Fruit fly (Drosophila melanogaster): ENCODE measurements around the gene BigH1.

Gene BigH1

DNA sequence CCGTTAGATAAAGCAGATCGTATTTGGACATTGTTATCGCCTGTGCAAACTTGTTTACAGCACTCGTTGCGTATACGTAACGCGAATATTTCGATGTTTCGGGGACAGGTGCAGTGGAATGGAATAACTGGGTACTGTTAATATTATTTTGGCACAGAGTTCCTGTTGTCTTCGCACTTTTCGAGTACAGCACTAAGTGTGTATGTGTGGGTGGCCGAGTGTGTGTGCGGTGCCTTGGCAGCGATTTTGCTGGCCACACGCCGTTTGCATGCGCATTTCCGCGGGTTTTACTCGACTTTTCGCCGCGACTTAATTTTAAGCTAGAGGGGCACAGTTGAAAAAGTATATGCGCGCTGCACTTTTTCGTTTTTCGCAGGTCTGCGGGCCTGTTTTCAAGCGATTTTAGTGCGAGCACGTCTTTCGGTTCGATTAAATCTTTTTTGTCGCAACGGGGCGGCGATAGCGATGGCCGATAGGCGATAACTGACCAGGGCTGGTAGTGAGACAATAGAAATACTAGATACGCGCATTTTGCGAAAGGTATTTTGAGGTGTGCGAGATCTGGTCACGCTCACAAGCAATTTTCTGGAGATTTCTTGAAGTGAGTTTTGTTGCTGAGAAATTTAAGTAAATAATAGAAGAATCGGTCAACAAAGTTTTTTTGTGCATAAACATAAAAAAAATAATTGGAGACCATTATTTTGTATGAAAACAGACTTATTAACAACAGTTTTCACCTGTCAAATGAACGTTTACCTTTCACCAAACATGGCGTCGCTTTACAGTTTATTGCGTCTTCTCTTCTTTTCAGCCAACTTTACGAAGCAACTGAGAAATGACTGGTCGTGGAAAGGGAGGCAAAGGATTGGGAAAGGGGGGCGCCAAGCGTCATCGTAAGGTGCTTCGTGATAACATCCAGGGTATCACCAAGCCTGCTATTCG lies 37.8 kb upstream of the BigH1 start, which contains the start of the genes put and His4r (continued):
- TF ChIP-seq Ets97D (GFP tag; optimal IDR thresholded peaks at IDR 0.05) (peak; percentile 82), CG12391 (tag; optimal IDR thresholded peaks at IDR 0.05) (peak; percentile 33), CG12299 (tag; optimal IDR thresholded peaks at IDR 0.05) (peak; percentile 36), amos (GFP tag; IDR thresholded peaks at IDR 0.05; ENCODE audit: partially characterized antibody) (peak; percentile 69), CG10274 (GFP tag; optimal IDR thresholded peaks at IDR 0.05) (no peak), CG4424 (GFP tag; optimal IDR thresholded peaks at IDR 0.05) (peak; percentile 11), ttk (GFP tag; IDR thresholded peaks at IDR 0.05) (no peak), usp (GFP tag; optimal IDR thresholded peaks at IDR 0.05) (no peak), sim (GFP tag; IDR thresholded peaks at IDR 0.05) (no peak), CG42726 (GFP tag; IDR thresholded peaks at IDR 0.05; ENCODE audit: partially characterized antibody) (0 out of 2 replicates have a peak, but pooled peaks have one; percentile 16), pzg (GFP tag; optimal IDR thresholded peaks at IDR 0.05) (peak; percentile 95)

DNA sequence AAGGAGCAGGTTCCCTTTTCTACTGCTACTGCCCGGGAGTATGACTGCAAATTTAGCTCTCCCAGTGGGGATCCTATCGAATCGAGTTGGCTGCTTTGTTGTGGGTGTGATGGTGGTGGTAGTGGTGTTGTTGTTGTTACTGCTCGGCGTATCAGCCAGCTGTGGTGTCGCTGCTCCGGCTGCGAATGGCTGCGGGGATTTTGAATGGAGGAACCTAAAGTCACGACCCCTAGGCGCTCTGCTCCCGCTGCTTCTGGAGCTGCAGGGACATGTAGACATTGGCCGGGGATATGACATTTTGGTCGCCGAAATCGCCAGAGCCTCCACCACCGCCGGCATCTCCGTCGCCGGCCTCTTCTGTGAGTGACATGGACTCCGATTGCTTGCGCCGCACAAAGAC lies 36.5 kb upstream of the BigH1 start:
- TF ChIP-seq CG4360 (GFP tag; IDR thresholded peaks at IDR 0.05) (peak; percentile 49), Vsx1 (GFP tag; optimal IDR thresholded peaks at IDR 0.05) (no peak), run (tag; optimal IDR thresholded peaks at IDR 0.05) (no peak), da (GFP tag; optimal IDR thresholded peaks at IDR 0.05) (no peak), pita (GFP tag; optimal IDR thresholded peaks at IDR 0.05) (no peak), tgo (GFP tag; IDR thresholded peaks at IDR 0.05) (no peak), z (GFP tag; IDR thresholded peaks at IDR 0.05) (0 out of 3 replicates have a peak, but pooled peaks have one; percentile 21), Rx (GFP tag; IDR thresholded peaks at IDR 0.05) (no peak)

DNA sequence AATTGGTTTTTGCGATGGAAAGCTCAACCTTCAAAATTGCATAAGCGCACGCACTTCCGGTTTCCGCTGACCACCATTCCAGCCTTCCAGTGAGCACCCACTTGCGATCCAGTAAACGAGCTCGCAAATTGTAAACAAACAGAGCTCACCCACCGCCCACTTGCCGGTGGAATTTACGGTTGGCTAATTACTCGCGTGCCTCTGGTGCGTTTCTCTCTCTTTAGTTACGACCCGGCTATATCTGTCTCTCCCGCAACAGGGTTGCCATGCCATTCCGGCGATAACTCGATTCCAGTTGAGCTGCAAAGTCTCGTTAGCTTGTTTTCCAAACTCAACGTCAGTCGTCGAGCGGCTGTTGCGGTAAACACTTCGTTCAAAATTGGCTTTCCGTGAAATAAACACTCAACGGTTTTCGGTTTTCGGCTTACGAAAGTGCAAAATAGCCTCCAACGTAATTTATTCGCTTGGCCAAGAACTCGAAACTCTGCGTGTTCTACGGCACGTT lies 33.1 kb upstream of the BigH1 start, which contains the start of gene Cad88C:
TSS of gene Cad88C (plus strand) at position 360 of the 505 bp plus-strand sequence.
- TF ChIP-seq NFAT (GFP tag; IDR thresholded peaks at IDR 0.05) = no peak
- no peak for TF ChIP-seq Sry-δ (GFP tag; optimal IDR thresholded peaks at IDR 0.05)
- 0 out of 3 replicates have a peak, but pooled peaks have one; percentile 36 for TF ChIP-seq zen2 (GFP tag; IDR thresholded peaks at IDR 0.05; ENCODE audit: partially characterized antibody)
- no peak for TF ChIP-seq rib (GFP tag; IDR thresholded peaks at IDR 0.05)
- TF ChIP-seq CG8765 (GFP tag; IDR thresholded peaks at IDR 0.05) = no peak
- TF ChIP-seq CG12071 (GFP tag; optimal IDR thresholded peaks at IDR 0.05) = no peak
- 0 out of 2 replicates have a peak, but pooled peaks have one; percentile 29 for TF ChIP-seq CG13287 (GFP tag; IDR thresholded peaks at IDR 0.05; ENCODE audit: partially characterized antibody)
- no peak for TF ChIP-seq disco-r (GFP tag; optimal IDR thresholded peaks at IDR 0.05)
- peak; percentile 24; the same call in 1 of the 2 replicates for TF ChIP-seq vvl (GFP tag; IDR thresholded peaks at IDR 0.05)
- no peak for TF ChIP-seq onecut (GFP tag; IDR thresholded peaks at IDR 0.05)
- no peak for TF ChIP-seq Ets65A (GFP tag)
- TF ChIP-seq nerfin-1 (tag; optimal IDR thresholded peaks at IDR 0.05) = peak; percentile 40
- no peak for TF ChIP-seq Pdp1 (GFP tag; optimal IDR thresholded peaks at IDR 0.05)
- TF ChIP-seq CG12391 (tag; optimal IDR thresholded peaks at IDR 0.05) = no peak
- no peak for TF ChIP-seq HmgZ (tag; optimal IDR thresholded peaks at IDR 0.05)
- no peak for TF ChIP-seq Blimp-1 (GFP tag; optimal IDR thresholded peaks at IDR 0.05)
- TF ChIP-seq chn (GFP tag; optimal IDR thresholded peaks at IDR 0.05) = peak; percentile 1
- peak; percentile 26 to 27 for TF ChIP-seq Trl (optimal IDR thresholded peaks at IDR 0.05)
- TF ChIP-seq Trl (GFP tag; optimal IDR thresholded peaks at IDR 0.05) = no peak
- no peak for TF ChIP-seq toy (GFP tag; IDR thresholded peaks at IDR 0.05)
- no peak for TF ChIP-seq CG1603 (tag; optimal IDR thresholded peaks at IDR 0.05)
- TF ChIP-seq CG10366 (GFP tag; IDR thresholded peaks at IDR 0.05) = no peak
- no peak for TF ChIP-seq CG12942 (GFP tag; optimal IDR thresholded peaks at IDR 0.05)
- no peak for TF ChIP-seq pb (GFP tag; optimal IDR thresholded peaks at IDR 0.05)
- no peak for TF ChIP-seq HLH54F (GFP tag; optimal IDR thresholded peaks at IDR 0.05)
- TF ChIP-seq CG2678 (tag; optimal IDR thresholded peaks at IDR 0.05) = no peak
- TF ChIP-seq dysf (GFP tag; IDR thresholded peaks at IDR 0.05) = 0 out of 3 replicates have a peak, but pooled peaks have one; percentile 5
- TF ChIP-seq CG34422 (GFP tag; IDR thresholded peaks at IDR 0.05) = 0 out of 3 replicates have a peak, but pooled peaks have one; percentile 43
- TF ChIP-seq stwl (tag; optimal IDR thresholded peaks at IDR 0.05) = no peak

Measured in whole organism, embryonic.